Fruit fly (Drosophila melanogaster) whole organism, embryonic: ENCODE results near the gene CG12182.

ENCODE experiments used
- ATbp ChIP-seq: fragments of 200-800 bp; sonication (Bioruptor generic); optimal IDR thresholded peaks from 2 replicates; lab custom pipeline; 2017; ENCODE audit warnings: missing biosample characterization, mild to moderate bottlenecking, missing genetic modification characterization, missing genetic modification reagents
- Atf6 ChIP-seq: fragments of 200-800 bp; sonication (Bioruptor generic); IDR thresholded peaks from 2 replicates; pipeline ENCODE4 v1.3.6; 2022; ENCODE audit warnings: missing biosample characterization, missing genetic modification characterization
- B-H2 ChIP-seq: fragments of 200-800 bp; sonication (Bioruptor generic); optimal IDR thresholded peaks from 2 replicates; lab custom pipeline; 2018; ENCODE audit warnings: missing biosample characterization, mild to moderate bottlenecking, missing genetic modification characterization
- CG10959 ChIP-seq: fragments of 200-800 bp; sonication (Bioruptor generic); IDR thresholded peaks from 2 replicates; pipeline ENCODE4 v1.3.6; 2022; ENCODE audit warnings: missing biosample characterization, missing genetic modification characterization
- CG10979 ChIP-seq: fragments of 200-800 bp; sonication (Bioruptor generic); optimal IDR thresholded peaks from 2 replicates; lab custom pipeline; 2018; ENCODE audit warnings: missing biosample characterization, mild to moderate bottlenecking, missing genetic modification characterization, moderate library complexity
- CG11695 ChIP-seq: fragments of 200-800 bp; sonication (Bioruptor generic); IDR thresholded peaks from 3 replicates; pipeline ENCODE4 v1.3.6; 2022; ENCODE audit warnings: missing biosample characterization, missing genetic modification characterization
- CG12299 ChIP-seq: fragments of 200-800 bp; sonication (Bioruptor generic); optimal IDR thresholded peaks from 2 replicates; lab custom pipeline; 2018; ENCODE audit warnings: missing biosample characterization, mild to moderate bottlenecking, missing genetic modification characterization
- CG13424 ChIP-seq: fragments of 200-800 bp; sonication (Bioruptor generic); optimal IDR thresholded peaks from 2 replicates; lab custom pipeline; 2019; ENCODE audit warnings: missing biosample characterization, mild to moderate bottlenecking, missing genetic modification characterization, moderate library complexity
- CG1529 ChIP-seq: fragments of 200-800 bp; sonication (Bioruptor generic); optimal IDR thresholded peaks from 3 replicates; lab custom pipeline; 2018; ENCODE audit warnings: missing biosample characterization, missing genetic modification characterization
- CG1602 ChIP-seq: fragments of 200-800 bp; sonication (Bioruptor generic); optimal IDR thresholded peaks from 3 replicates; lab custom pipeline; 2016; ENCODE audit warnings: missing biosample characterization, missing genetic modification characterization
- CG1603 ChIP-seq: fragments of 200-800 bp; sonication (Bioruptor generic); optimal IDR thresholded peaks from 2 replicates; lab custom pipeline; 2019; ENCODE audit warnings: missing biosample characterization, mild to moderate bottlenecking, missing genetic modification characterization, moderate library complexity
- CG16815 ChIP-seq: fragments of 200-800 bp; sonication (Bioruptor generic); optimal IDR thresholded peaks from 3 replicates; lab custom pipeline; 2017; ENCODE audit warnings: missing biosample characterization, mild to moderate bottlenecking, missing genetic modification characterization
- CG18619 ChIP-seq: fragments of 200-800 bp; sonication (Bioruptor generic); optimal IDR thresholded peaks from 3 replicates; lab custom pipeline; 2017; ENCODE audit warnings: missing biosample characterization, mild to moderate bottlenecking, missing genetic modification characterization
- CG2129 ChIP-seq: fragments of 200-800 bp; sonication (Bioruptor generic); IDR thresholded peaks from 2 replicates; pipeline ENCODE4 v1.3.6; 2022; ENCODE audit warnings: missing biosample characterization, missing genetic modification characterization; ENCODE audit not compliant: partially characterized antibody
- CG3281 ChIP-seq: fragments of 200-800 bp; sonication (Bioruptor generic); optimal IDR thresholded peaks from 3 replicates; lab custom pipeline; 2017; ENCODE audit warnings: missing biosample characterization, mild to moderate bottlenecking, missing genetic modification characterization
- CG9215 ChIP-seq: fragments of 200-800 bp; sonication (Bioruptor generic); IDR thresholded peaks from 2 replicates; pipeline ENCODE4 v1.3.6; 2022; ENCODE audit warnings: missing biosample characterization, missing genetic modification characterization
- Chrac-16 ChIP-seq: fragments of 200-800 bp; sonication (Bioruptor generic); optimal IDR thresholded peaks from 3 replicates; lab custom pipeline; 2016; ENCODE audit warnings: missing biosample characterization, missing genetic modification characterization
- CrebB ChIP-seq: fragments of 200-800 bp; sonication (Bioruptor generic); optimal IDR thresholded peaks from 3 replicates; lab custom pipeline; 2018; ENCODE audit warnings: missing biosample characterization, mild to moderate bottlenecking, missing genetic modification characterization
- Eip74EF ChIP-seq, 2 experiments: fragments of 200-800 bp in 1 of 2; fragments of >200 bp in 1 of 2; sonication (Bioruptor generic) in 1 of 2; optimal IDR thresholded peaks; 2 replicates each; lab custom pipeline; 2017 to 2019; ENCODE audit warnings: missing biosample characterization in 2 of 2, missing genetic modification characterization in 2 of 2, mild to moderate bottlenecking in 1 of 2, moderate library complexity in 1 of 2
- Fer1 ChIP-seq: fragments of 200-800 bp; sonication (Bioruptor generic); optimal IDR thresholded peaks from 2 replicates; lab custom pipeline; 2017; ENCODE audit warnings: missing biosample characterization, mild to moderate bottlenecking, missing genetic modification characterization
- Lim3 ChIP-seq: fragments of 200-800 bp; sonication (Bioruptor generic); IDR thresholded peaks from 2 replicates; pipeline ENCODE4 v1.3.6; 2022; ENCODE audit warnings: missing biosample characterization, missing genetic modification characterization
- Myb ChIP-seq: fragments of 200-800 bp; sonication (Bioruptor generic); optimal IDR thresholded peaks from 2 replicates; lab custom pipeline; 2016; ENCODE audit warnings: missing biosample characterization, missing genetic modification characterization
- NC2β ChIP-seq: fragments of 200-800 bp; sonication (Bioruptor generic); optimal IDR thresholded peaks from 2 replicates; lab custom pipeline; 2016; ENCODE audit warnings: missing biosample characterization, missing genetic modification characterization
- NFAT ChIP-seq: fragments of 200-800 bp; sonication (Bioruptor generic); IDR thresholded peaks from 2 replicates; pipeline ENCODE4 v1.3.6; 2022; ENCODE audit warnings: missing biosample characterization, missing genetic modification characterization
- PHDP ChIP-seq: fragments of 200-800 bp; sonication (Bioruptor generic); optimal IDR thresholded peaks from 3 replicates; lab custom pipeline; 2018; ENCODE audit warnings: missing biosample characterization, mild to moderate bottlenecking, missing genetic modification characterization, moderate library complexity
- Pdp1 ChIP-seq, 2 experiments: fragments of 200-800 bp; sonication (Bioruptor generic); optimal IDR thresholded peaks; 3 replicates each; lab custom pipeline; 2016; ENCODE audit warnings: missing biosample characterization in 2 of 2, missing genetic modification characterization in 2 of 2, mild to moderate bottlenecking in 1 of 2, moderate library complexity in 1 of 2
- Usf ChIP-seq: fragments of 200-800 bp; sonication (Bioruptor generic); optimal IDR thresholded peaks from 2 replicates; lab custom pipeline; 2017; ENCODE audit warnings: missing genotype, missing biosample characterization, missing genetic modification characterization
- btn ChIP-seq: fragments of 200-800 bp; sonication (Bioruptor generic); optimal IDR thresholded peaks from 2 replicates; lab custom pipeline; 2016; ENCODE audit warnings: missing biosample characterization, missing genetic modification characterization
- cato ChIP-seq: fragments of 200-800 bp; sonication (Bioruptor generic); optimal IDR thresholded peaks from 2 replicates; lab custom pipeline; 2016; ENCODE audit warnings: missing biosample characterization, missing genetic modification characterization, borderline replicate concordance
- crol ChIP-seq: fragments of 200-800 bp; sonication (Bioruptor generic); IDR thresholded peaks from 2 replicates; pipeline ENCODE4 v1.3.6; 2022; ENCODE audit warnings: missing biosample characterization, missing genetic modification characterization
- da ChIP-seq: fragments of 200-800 bp; sonication (Bioruptor generic); optimal IDR thresholded peaks from 2 replicates; lab custom pipeline; 2016; ENCODE audit warnings: missing biosample characterization, missing genetic modification characterization
- dan ChIP-seq: fragments of 200-800 bp; sonication (Bioruptor generic); IDR thresholded peaks from 2 replicates; pipeline ENCODE4 v1.3.6; 2022; ENCODE audit warnings: missing biosample characterization, missing genetic modification characterization
- dmrt99B ChIP-seq: fragments of 200-800 bp; sonication (Bioruptor generic); optimal IDR thresholded peaks from 2 replicates; lab custom pipeline; 2018; ENCODE audit warnings: missing biosample characterization, mild to moderate bottlenecking, missing genetic modification characterization, moderate library complexity
- ewg ChIP-seq: fragments of 200-800 bp; sonication (Bioruptor generic); optimal IDR thresholded peaks from 3 replicates; lab custom pipeline; 2017; ENCODE audit warnings: mild to moderate bottlenecking, missing biosample characterization, missing genetic modification reagents, missing genetic modification characterization
- gt ChIP-seq: fragments of 200-800 bp; sonication (Bioruptor generic); IDR thresholded peaks from 2 replicates; pipeline ENCODE4 v1.3.6; 2022; ENCODE audit warnings: missing biosample characterization, missing genetic modification characterization
- jing ChIP-seq: fragments of 200-800 bp; sonication (Bioruptor generic); optimal IDR thresholded peaks from 2 replicates; lab custom pipeline; 2018; ENCODE audit warnings: missing biosample characterization, mild to moderate bottlenecking, missing genetic modification characterization
- kay ChIP-seq: fragments of 200-800 bp; sonication (Bioruptor generic); optimal IDR thresholded peaks from 2 replicates; lab custom pipeline; 2016; ENCODE audit warnings: missing biosample characterization, missing genetic modification characterization
- maf-S ChIP-seq: fragments of 200-800 bp; sonication (Bioruptor generic); optimal IDR thresholded peaks from 2 replicates; lab custom pipeline; 2016; ENCODE audit warnings: missing biosample characterization, missing genetic modification characterization
- mirr ChIP-seq: fragments of 200-800 bp; sonication (Bioruptor generic); optimal IDR thresholded peaks from 3 replicates; lab custom pipeline; 2018; ENCODE audit warnings: missing biosample characterization, mild to moderate bottlenecking, missing genetic modification characterization
- nmo ChIP-seq: fragments of 200-800 bp; sonication (Bioruptor generic); optimal IDR thresholded peaks from 2 replicates; lab custom pipeline; 2018; ENCODE audit warnings: missing biosample characterization, mild to moderate bottlenecking, missing genetic modification characterization, moderate library complexity
- pum ChIP-seq: fragments of 200-800 bp; sonication (Bioruptor generic); optimal IDR thresholded peaks from 2 replicates; lab custom pipeline; 2016; ENCODE audit warnings: missing biosample characterization, missing genetic modification characterization
- ranshi ChIP-seq: fragments of 200-800 bp; sonication (Bioruptor generic); IDR thresholded peaks from 2 replicates; pipeline ENCODE4 v1.3.6; 2022; ENCODE audit warnings: missing biosample characterization, missing genetic modification characterization
- sens-2 ChIP-seq: fragments of 200-800 bp; sonication (Bioruptor generic); IDR thresholded peaks from 2 replicates; pipeline ENCODE4 v1.3.6; 2022; ENCODE audit warnings: missing biosample characterization, missing genetic modification characterization
- sima ChIP-seq: fragments of 200-800 bp; sonication (Bioruptor generic); optimal IDR thresholded peaks from 2 replicates; lab custom pipeline; 2016; ENCODE audit warnings: missing biosample characterization, missing genetic modification characterization
- slbo ChIP-seq: fragments of 200-800 bp; sonication (Bioruptor generic); IDR thresholded peaks from 2 replicates; pipeline ENCODE4 v1.3.6; 2022; ENCODE audit warnings: missing biosample characterization, missing genetic modification characterization
- sr ChIP-seq: fragments of 200-800 bp; sonication (Bioruptor generic); IDR thresholded peaks from 3 replicates; pipeline ENCODE4 v1.3.6; 2022; ENCODE audit warnings: missing biosample characterization, missing genetic modification characterization
- stwl ChIP-seq: fragments of 200-800 bp; sonication (Bioruptor generic); optimal IDR thresholded peaks from 3 replicates; lab custom pipeline; 2018; ENCODE audit warnings: missing biosample characterization, mild to moderate bottlenecking, missing genetic modification characterization, moderate library complexity
- toy ChIP-seq: fragments of 200-800 bp; sonication (Bioruptor generic); IDR thresholded peaks from 2 replicates; pipeline ENCODE4 v1.3.6; 2022; ENCODE audit warnings: missing biosample characterization, missing genetic modification characterization
- vvl ChIP-seq: fragments of 200-800 bp; sonication (Bioruptor generic); IDR thresholded peaks from 2 replicates; pipeline ENCODE4 v1.3.6; 2022; ENCODE audit warnings: missing biosample characterization, missing genetic modification characterization
- zfh1 ChIP-seq: fragments of 200-800 bp; sonication (Bioruptor generic); IDR thresholded peaks from 3 replicates; pipeline ENCODE4 v1.3.6; 2022; ENCODE audit warnings: missing biosample characterization, missing genetic modification characterization

CG12182 gene

DNA sequence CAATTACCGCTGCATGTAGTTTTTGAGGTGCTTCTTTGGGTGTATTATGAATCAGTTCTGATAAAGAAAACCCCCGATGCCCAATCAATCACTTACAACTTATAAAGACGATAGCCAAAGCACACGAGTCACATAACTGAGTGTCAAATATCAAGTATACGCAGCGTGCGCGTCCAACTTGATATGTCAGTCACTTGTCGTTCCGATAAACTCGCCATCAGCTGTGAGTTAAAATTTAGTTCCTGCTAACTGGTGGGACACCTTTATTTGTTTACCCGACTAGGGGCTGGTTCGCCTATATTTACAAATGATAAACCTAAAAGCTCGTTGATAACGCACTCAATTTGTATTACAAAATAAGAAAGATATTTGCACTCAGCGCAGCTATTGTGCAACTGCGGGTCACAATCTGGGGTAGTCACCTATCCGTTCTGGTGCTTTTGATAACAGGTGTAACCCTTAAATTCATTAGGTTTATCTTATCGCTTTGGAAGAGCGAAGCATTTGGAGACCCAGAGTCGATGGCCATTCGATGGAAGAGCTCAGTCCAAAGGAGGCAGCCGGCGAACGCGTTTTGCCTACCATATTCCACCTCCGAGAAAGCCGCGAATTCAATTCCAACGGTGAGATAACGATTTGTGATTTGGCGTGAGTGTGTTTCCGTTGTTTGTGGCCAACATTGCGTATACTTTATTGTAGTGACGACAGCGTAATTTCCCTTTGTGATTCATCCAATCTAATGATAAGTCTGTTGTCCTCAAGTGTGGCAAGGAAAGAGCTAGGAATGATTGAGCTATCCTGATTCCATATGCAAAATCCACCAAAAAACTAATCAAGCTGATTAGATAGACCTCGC, 48.4 kb upstream of the CG12182 start, which contains the start of gene CG1246:
Gene CG1246, plus strand, starts transcription at position 526 of the 856 bp plus-strand sequence.
- TF ChIP-seq CG9215 (GFP tag; lab: Robert Waterston, UW) (no peak), NC2β (GFP tag; lab: Kevin White, UChicago) (no peak), CG18619 (no peak), CrebB (tag; lab: Kevin White, UChicago) (no peak), Usf (no peak), sima (no peak), kay (no peak), CG1529 (GFP tag; lab: Kevin White, UChicago) (no peak), CG11695 (GFP tag; lab: Robert Waterston, UW) (no peak), Fer1 (peak; percentile 70), mirr (GFP tag; lab: Kevin White, UChicago) (peak; percentile 94), CG12299 (tag; lab: Kevin White, UChicago) (no peak), zfh1 (no peak), toy (no peak), ATbp (GFP tag; lab: Kevin White, UChicago) (peak; percentile 51), CG3281 (GFP tag; lab: Kevin White, UChicago) (peak; percentile 9), Chrac-16 (no peak), btn (no peak), da (GFP tag; lab: Kevin White, UChicago) (no peak), crol (GFP tag; lab: Robert Waterston, UW) (no peak), CG1603 (tag; lab: Kevin White, UChicago) (no peak), CG10959 (no peak), sens-2 (GFP tag; lab: Robert Waterston, UW) (no peak), CG2129 (GFP tag; lab: Robert Waterston, UW) (no peak), gt (GFP tag; lab: Robert Waterston, UW) (no peak), CG13424 (tag; lab: Kevin White, UChicago) (no peak), cato (GFP tag; lab: Kevin White, UChicago) (no peak), CG10979 (peak; percentile 8), ewg (no peak), Pdp1 (GFP tag; optimal IDR thresholded peaks at IDR 0.05; lab: Kevin White, UChicago) (peak in 1 of 2 experiments; percentile 96), Atf6 (GFP tag; lab: Robert Waterston, UW) (no peak), pum (GFP tag; lab: Kevin White, UChicago) (no peak), Myb (GFP tag; lab: Kevin White, UChicago) (no peak), stwl (no peak), NFAT (GFP tag; lab: Robert Waterston, UW) (no peak), maf-S (GFP tag; lab: Kevin White, UChicago) (no peak), CG16815 (GFP tag; lab: Kevin White, UChicago) (no peak), dan (GFP tag; lab: Robert Waterston, UW) (no peak), jing (GFP tag; lab: Kevin White, UChicago) (no peak), nmo (GFP tag; lab: Kevin White, UChicago) (no peak), PHDP (tag; lab: Kevin White, UChicago) (no peak), B-H2 (GFP tag; lab: Kevin White, UChicago) (no peak), Eip74EF (GFP tag; optimal IDR thresholded peaks at IDR 0.05; lab: Kevin White, UChicago) (peak in 1 of 2 experiments; percentile 9), CG1602 (no peak), Lim3 (no peak), sr (no peak), ranshi (GFP tag; lab: Robert Waterston, UW) (no peak), slbo (GFP tag; lab: Robert Waterston, UW) (no peak), dmrt99B (tag; lab: Kevin White, UChicago) (no peak), vvl (GFP tag; lab: Robert Waterston, UW) (no peak)
